Worm (Caenorhabditis elegans): ENCODE measurements around the gene twk-28.

DNA sequence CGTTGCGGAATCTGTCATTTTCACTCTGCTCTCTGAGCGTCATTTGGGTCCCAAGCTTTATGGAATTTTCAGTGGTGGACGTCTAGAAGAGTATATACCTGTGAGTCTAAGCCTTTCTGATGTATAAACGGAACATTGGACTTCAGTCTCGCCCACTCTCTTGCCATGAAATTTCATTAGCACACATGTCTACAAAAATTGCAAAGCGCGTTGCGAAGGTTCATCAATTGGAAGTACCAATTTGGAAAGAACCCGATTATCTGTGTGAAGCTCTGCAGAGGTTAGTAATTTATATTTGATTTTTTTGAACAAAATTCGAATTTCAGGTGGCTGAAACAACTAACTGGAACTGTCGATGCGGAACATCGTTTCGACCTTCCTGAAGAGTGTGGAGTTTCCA is 10.7 kb upstream of the twk-28 start:
- TF ChIP-seq cebp-1 (GFP tag; IDR thresholded peaks at IDR 0.05) (no peak), cebp-1 (tag; optimal IDR thresholded peaks at IDR 0.05) (no peak), ccch-3 (GFP tag; optimal IDR thresholded peaks at IDR 0.05) (no peak), pha-4 (tag; optimal IDR thresholded peaks at IDR 0.05) (no peak)
